Worm (Caenorhabditis elegans) whole organism, early embryonic: ENCODE data around the gene H10D18.5.

Experiments used
- B0310.2 ChIP-seq: sonication (generic microtip); optimal IDR thresholded peaks from 2 replicates; lab custom pipeline; 2016; ENCODE audit warnings: mild to moderate bottlenecking, missing genetic modification characterization, missing compliant biosample characterization
- F13C5.2 ChIP-seq: sonication (generic microtip); optimal IDR thresholded peaks from 2 replicates; lab custom pipeline; 2017; ENCODE audit warnings: mild to moderate bottlenecking, missing genetic modification characterization, inconsistent platforms, missing compliant biosample characterization
- aly-1 ChIP-seq: sonication (generic microtip); optimal IDR thresholded peaks from 2 replicates; lab custom pipeline; 2016; ENCODE audit warnings: missing genetic modification characterization, missing compliant biosample characterization
- ama-1 ChIP-seq: fragments of 150-350 bp; optimal IDR thresholded peaks from 2 replicates; lab custom pipeline; 2014
- ceh-13 ChIP-seq: fragments of 200-800 bp; sonication (Bioruptor generic); optimal IDR thresholded peaks from 2 replicates; lab custom pipeline; 2018; ENCODE audit warnings: mild to moderate bottlenecking, missing genetic modification characterization, missing compliant biosample characterization
- ceh-36 ChIP-seq: sonication (generic microtip); optimal IDR thresholded peaks from 2 replicates; lab custom pipeline; 2016; ENCODE audit warnings: missing genetic modification characterization, inconsistent platforms, missing compliant biosample characterization
- ets-7 ChIP-seq: sonication (generic microtip); optimal IDR thresholded peaks from 2 replicates; lab custom pipeline; 2016; ENCODE audit warnings: missing genotype, missing genetic modification characterization, missing compliant biosample characterization
- flt-1 ChIP-seq: fragments of 200-800 bp; sonication (Bioruptor generic); IDR thresholded peaks from 2 replicates; pipeline ENCODE4 v1.3.6; 2022; ENCODE audit warnings: missing genetic modification characterization, missing compliant biosample characterization
- hmbx-1 ChIP-seq: sonication (generic microtip); optimal IDR thresholded peaks from 2 replicates; lab custom pipeline; 2016; ENCODE audit warnings: mild to moderate bottlenecking, missing genetic modification characterization, missing compliant biosample characterization
- hmg-4 ChIP-seq: fragments of 200-800 bp; sonication (Bioruptor generic); optimal IDR thresholded peaks from 2 replicates; lab custom pipeline; 2018; ENCODE audit warnings: mild to moderate bottlenecking, missing genetic modification characterization, missing compliant biosample characterization
- hnd-1 ChIP-seq: sonication (generic microtip); optimal IDR thresholded peaks from 2 replicates; lab custom pipeline; 2016; ENCODE audit warnings: missing genetic modification characterization, missing compliant biosample characterization
- pes-1 ChIP-seq: fragments of 200-800 bp; sonication (Bioruptor generic); IDR thresholded peaks from 2 replicates; pipeline ENCODE4 v1.3.6; 2022; ENCODE audit warnings: missing genetic modification reagents, missing genetic modification characterization, missing compliant biosample characterization
- scrt-1 ChIP-seq: fragments of 200-800 bp; sonication (Bioruptor generic); IDR thresholded peaks from 2 replicates; pipeline ENCODE4 v1.3.6; 2022; ENCODE audit warnings: missing genetic modification characterization, missing compliant biosample characterization
- sea-1 ChIP-seq: fragments of 200-800 bp; sonication (Bioruptor generic); conservative IDR thresholded peaks from 2 replicates; pipeline ENCODE4 v1.3.6; 2022; ENCODE audit warnings: missing genetic modification characterization, missing compliant biosample characterization
- tbx-11 ChIP-seq: fragments of 200-800 bp; sonication (Bioruptor generic); IDR thresholded peaks from 2 replicates; pipeline ENCODE4 v1.3.6; 2022; ENCODE audit warnings: missing genetic modification characterization, missing compliant biosample characterization
- tbx-37 ChIP-seq: fragments of 200-800 bp; sonication (Bioruptor generic); conservative IDR thresholded peaks from 2 replicates; pipeline ENCODE4 v1.3.6; 2022; ENCODE audit warnings: missing genetic modification reagents, missing genetic modification characterization, missing compliant biosample characterization
- tra-4 ChIP-seq: sonication (generic microtip); optimal IDR thresholded peaks from 2 replicates; lab custom pipeline; 2017; ENCODE audit warnings: missing genetic modification characterization, missing compliant biosample characterization

The H10D18.5 gene

ce11 chrV:3831616-3832015 lies at the start of gene H10D18.5:
TSS of gene H10D18.5 (minus strand) at chrV:3831716.
- TF ChIP-seq ceh-13 (no peak), pes-1 (GFP tag; lab: Robert Waterston, UW) (no peak)

ce11 chrV:3878223-3878622 lies 46.7 kb upstream of the H10D18.5 start, which contains the start of gene nhr-159:
TSS of gene nhr-159 (minus strand) at chrV:3878323.
- no peak for TF ChIP-seq aly-1 (tag; lab: Kevin White, UChicago)
- no peak for TF ChIP-seq tbx-37 (GFP tag; lab: Robert Waterston, UW)
- no peak for TF ChIP-seq tra-4
- TF ChIP-seq ama-1 (lab: Kevin White, UChicago) = no peak

ce11 chrV:3877242-3877641 lies 45.7 kb upstream of the H10D18.5 start:
- TF ChIP-seq ama-1 (lab: Kevin White, UChicago) = no peak
- no peak for TF ChIP-seq ceh-13
- no peak for TF ChIP-seq tbx-11 (GFP tag; lab: Robert Waterston, UW)
- TF ChIP-seq B0310.2 (tag; lab: Kevin White, UChicago) = no peak
- no peak for TF ChIP-seq hmg-4 (GFP tag; lab: Kevin White, UChicago)
- no peak for TF ChIP-seq pes-1 (GFP tag; lab: Robert Waterston, UW)
- TF ChIP-seq flt-1 (GFP tag; lab: Robert Waterston, UW) = no peak
- no peak for TF ChIP-seq tbx-37 (GFP tag; lab: Robert Waterston, UW)
- TF ChIP-seq tra-4 = no peak
- no peak for TF ChIP-seq hnd-1
- no peak for TF ChIP-seq sea-1
- no peak for TF ChIP-seq ceh-36 (tag; lab: Kevin White, UChicago)
- TF ChIP-seq aly-1 (tag; lab: Kevin White, UChicago) = no peak
- no peak for TF ChIP-seq hmbx-1 (tag; lab: Kevin White, UChicago)
- no peak for TF ChIP-seq ets-7 (tag; lab: Kevin White, UChicago)
- TF ChIP-seq F13C5.2 (tag; lab: Kevin White, UChicago) = no peak
- no peak for TF ChIP-seq scrt-1 (GFP tag; lab: Robert Waterston, UW)

ce11 chrV:3874102-3874744 lies 42.7 kb upstream of the H10D18.5 start, which contains the start of gene nhr-158:
TSS of gene nhr-158 (minus strand) at chrV:3874152.
- TF ChIP-seq tbx-11 (GFP tag; lab: Robert Waterston, UW) (no peak), hmbx-1 (tag; lab: Kevin White, UChicago) (no peak), ceh-13 (no peak), scrt-1 (GFP tag; lab: Robert Waterston, UW) (no peak), ceh-36 (tag; lab: Kevin White, UChicago) (no peak), sea-1 (no peak), ama-1 (lab: Kevin White, UChicago) (no peak), tra-4 (no peak), flt-1 (GFP tag; lab: Robert Waterston, UW) (no peak), ets-7 (tag; lab: Kevin White, UChicago) (no peak), tbx-37 (GFP tag; lab: Robert Waterston, UW) (no peak), B0310.2 (tag; lab: Kevin White, UChicago) (no peak), F13C5.2 (tag; lab: Kevin White, UChicago) (no peak), aly-1 (tag; lab: Kevin White, UChicago) (no peak), pes-1 (GFP tag; lab: Robert Waterston, UW) (no peak), hnd-1 (no peak), hmg-4 (GFP tag; lab: Kevin White, UChicago) (no peak)

- TF ChIP-seq ceh-36 (tag; lab: Kevin White, UChicago) (no peak), tra-4 (no peak), tbx-37 (GFP tag; lab: Robert Waterston, UW) (no peak), ceh-13 (no peak), sea-1 (no peak), flt-1 (GFP tag; lab: Robert Waterston, UW) (no peak), ets-7 (tag; lab: Kevin White, UChicago) (no peak), scrt-1 (GFP tag; lab: Robert Waterston, UW) (no peak), aly-1 (tag; lab: Kevin White, UChicago) (no peak), hmg-4 (GFP tag; lab: Kevin White, UChicago) (no peak), tbx-11 (GFP tag; lab: Robert Waterston, UW) (no peak), pes-1 (GFP tag; lab: Robert Waterston, UW) (no peak), ama-1 (lab: Kevin White, UChicago) (no peak), hnd-1 (no peak), F13C5.2 (tag; lab: Kevin White, UChicago) (no peak)
Measured at ce11 chrV:3870359-3870758, 38.8 kb upstream of the H10D18.5 start.

- TF ChIP-seq tbx-37 (GFP tag; lab: Robert Waterston, UW) (no peak), F13C5.2 (tag; lab: Kevin White, UChicago) (no peak), ets-7 (tag; lab: Kevin White, UChicago) (no peak), ceh-36 (tag; lab: Kevin White, UChicago) (no peak), ceh-13 (no peak), hmg-4 (GFP tag; lab: Kevin White, UChicago) (no peak), tra-4 (no peak), hmbx-1 (tag; lab: Kevin White, UChicago) (no peak)
Measured at ce11 chrV:3868905-3869304, 37.4 kb upstream of the H10D18.5 start, which contains the start of gene nhr-157. TSS of gene nhr-157 (minus strand) at chrV:3869005.

- TF ChIP-seq flt-1 (GFP tag; lab: Robert Waterston, UW) (no peak), hmbx-1 (tag; lab: Kevin White, UChicago) (no peak), scrt-1 (GFP tag; lab: Robert Waterston, UW) (no peak), tbx-37 (GFP tag; lab: Robert Waterston, UW) (no peak), hnd-1 (no peak), F13C5.2 (tag; lab: Kevin White, UChicago) (no peak), aly-1 (tag; lab: Kevin White, UChicago) (no peak), pes-1 (GFP tag; lab: Robert Waterston, UW) (no peak), tra-4 (no peak), sea-1 (no peak), tbx-11 (GFP tag; lab: Robert Waterston, UW) (no peak), ama-1 (lab: Kevin White, UChicago) (no peak), ceh-13 (no peak), hmg-4 (GFP tag; lab: Kevin White, UChicago) (no peak), ceh-36 (tag; lab: Kevin White, UChicago) (no peak)
Measured at ce11 chrV:3865273-3865672, 33.8 kb upstream of the H10D18.5 start.
